Fruit fly (Drosophila melanogaster) whole organism, embryonic: ENCODE measurements around the gene Inx7.
A peak's percentile ranks its signal among the peaks of the same experiment; 100 is the strongest.

ENCODE experiments used
- Aef1 ChIP-seq: fragments of 200-800 bp; sonication (Bioruptor generic); IDR thresholded peaks from 3 replicates; pipeline ENCODE4 v1.3.6; 2022; ENCODE audit warnings: missing biosample characterization, missing genetic modification characterization
- CG11398 ChIP-seq: fragments of 200-800 bp; sonication (Bioruptor generic); optimal IDR thresholded peaks from 2 replicates; lab custom pipeline; 2016; ENCODE audit warnings: missing biosample characterization, missing genetic modification characterization
- CG11560 ChIP-seq: fragments of 200-800 bp; sonication (Bioruptor generic); IDR thresholded peaks from 3 replicates; pipeline ENCODE4 v1.3.6; 2022; ENCODE audit warnings: missing biosample characterization, missing genetic modification characterization
- CG12659 ChIP-seq: fragments of 200-800 bp; sonication (Bioruptor generic); optimal IDR thresholded peaks from 3 replicates; lab custom pipeline; 2017; ENCODE audit warnings: mild to moderate bottlenecking, missing biosample characterization, missing genetic modification reagents, missing genetic modification characterization
- CG13775 ChIP-seq: fragments of 200-800 bp; sonication (Bioruptor generic); optimal IDR thresholded peaks from 3 replicates; lab custom pipeline; 2017; ENCODE audit warnings: missing biosample characterization, mild to moderate bottlenecking, missing genetic modification characterization
- CG15269 ChIP-seq: fragments of 200-800 bp; sonication (Bioruptor generic); optimal IDR thresholded peaks from 2 replicates; lab custom pipeline; 2018; ENCODE audit warnings: missing biosample characterization, mild to moderate bottlenecking, missing genetic modification characterization, moderate library complexity
- CG15696 ChIP-seq: fragments of 200-800 bp; sonication (Bioruptor generic); optimal IDR thresholded peaks from 2 replicates; lab custom pipeline; 2019; ENCODE audit warnings: missing biosample characterization, mild to moderate bottlenecking, missing genetic modification characterization, moderate library complexity
- CG1602 ChIP-seq: fragments of 200-800 bp; sonication (Bioruptor generic); optimal IDR thresholded peaks from 3 replicates; lab custom pipeline; 2016; ENCODE audit warnings: missing biosample characterization, missing genetic modification characterization
- CG17829 ChIP-seq: fragments of 200-800 bp; optimal IDR thresholded peaks from 2 replicates; lab custom pipeline; 2019; ENCODE audit warnings: missing biosample characterization, mild to moderate bottlenecking, missing genetic modification characterization, moderate library complexity
- CG18619 ChIP-seq: fragments of 200-800 bp; sonication (Bioruptor generic); optimal IDR thresholded peaks from 3 replicates; lab custom pipeline; 2017; ENCODE audit warnings: missing biosample characterization, mild to moderate bottlenecking, missing genetic modification characterization
- CG2712 ChIP-seq: fragments of 200-800 bp; optimal IDR thresholded peaks from 3 replicates; lab custom pipeline; 2019; ENCODE audit warnings: missing biosample characterization, mild to moderate bottlenecking, missing genetic modification characterization, moderate library complexity
- CG32767 ChIP-seq: fragments of 200-800 bp; sonication (Bioruptor generic); IDR thresholded peaks from 2 replicates; pipeline ENCODE4 v1.3.6; 2022; ENCODE audit warnings: missing biosample characterization, missing genetic modification characterization
- CG33213 ChIP-seq: fragments of 200-800 bp; sonication (Bioruptor generic); optimal IDR thresholded peaks from 3 replicates; lab custom pipeline; 2016; ENCODE audit warnings: missing biosample characterization, missing genetic modification characterization
- CG3407 ChIP-seq: fragments of 200-800 bp; sonication (Bioruptor generic); optimal IDR thresholded peaks from 2 replicates; lab custom pipeline; 2018; ENCODE audit warnings: missing biosample characterization, mild to moderate bottlenecking, missing genetic modification characterization
- CG34376 ChIP-seq: fragments of 200-800 bp; sonication (Bioruptor generic); optimal IDR thresholded peaks from 2 replicates; lab custom pipeline; 2018; ENCODE audit warnings: missing biosample characterization, mild to moderate bottlenecking, missing genetic modification characterization
- CG6254 ChIP-seq: fragments of 200-800 bp; sonication (Bioruptor generic); optimal IDR thresholded peaks from 3 replicates; lab custom pipeline; 2017; ENCODE audit warnings: mild to moderate bottlenecking, missing biosample characterization, missing genetic modification reagents, missing genetic modification characterization
- CG6272 ChIP-seq: fragments of 200-800 bp; sonication (Bioruptor generic); IDR thresholded peaks from 2 replicates; pipeline ENCODE4 v1.3.6; 2022; ENCODE audit warnings: missing biosample characterization, missing genetic modification characterization
- CG8089 ChIP-seq: fragments of 200-800 bp; sonication (Bioruptor generic); optimal IDR thresholded peaks from 3 replicates; lab custom pipeline; 2016; ENCODE audit warnings: missing biosample characterization, missing genetic modification characterization
- CG8924 ChIP-seq: fragments of 200-800 bp; optimal IDR thresholded peaks from 3 replicates; lab custom pipeline; 2019; ENCODE audit warnings: missing biosample characterization, mild to moderate bottlenecking, missing genetic modification characterization, moderate library complexity
- CG9609 ChIP-seq: fragments of 200-800 bp; sonication (Bioruptor generic); optimal IDR thresholded peaks from 3 replicates; lab custom pipeline; 2016; ENCODE audit warnings: missing biosample characterization, missing genetic modification characterization
- CHES-1-like ChIP-seq: fragments of 200-800 bp; sonication (Bioruptor generic); optimal IDR thresholded peaks from 2 replicates; lab custom pipeline; 2016; ENCODE audit warnings: missing biosample characterization, missing genetic modification characterization
- D ChIP-seq, 2 experiments: fragments of 200-800 bp in 1 of 2; fragments of >200 bp in 1 of 2; sonication (Bioruptor generic) in 1 of 2; optimal IDR thresholded peaks; 2 replicates in 1 of 2; 3 replicates in 1 of 2; lab custom pipeline; 2017; ENCODE audit warnings: mild to moderate bottlenecking in 1 of 2, missing biosample characterization in 1 of 2, missing genetic modification characterization in 1 of 2, missing genetic modification reagents in 1 of 2
- Fer2 ChIP-seq: fragments of 200-800 bp; sonication (Bioruptor generic); optimal IDR thresholded peaks from 2 replicates; lab custom pipeline; 2018; ENCODE audit warnings: missing biosample characterization, mild to moderate bottlenecking, missing genetic modification characterization, moderate library complexity
- Hr3 ChIP-seq: fragments of 200-800 bp; sonication (Bioruptor generic); optimal IDR thresholded peaks from 3 replicates; lab custom pipeline; 2016; ENCODE audit warnings: missing biosample characterization, missing genetic modification characterization
- Lhr ChIP-seq: fragments of 200-800 bp; sonication (Bioruptor generic); optimal IDR thresholded peaks from 3 replicates; lab custom pipeline; 2017; ENCODE audit warnings: mild to moderate bottlenecking, missing biosample characterization, missing genetic modification reagents, missing genetic modification characterization
- MBD-R2 ChIP-seq: fragments of 200-800 bp; sonication (Bioruptor generic); IDR thresholded peaks from 2 replicates; pipeline ENCODE4 v1.3.6; 2022; ENCODE audit warnings: missing biosample characterization, missing genetic modification characterization
- MTF-1 ChIP-seq: fragments of 200-800 bp; sonication (Bioruptor generic); optimal IDR thresholded peaks from 2 replicates; lab custom pipeline; 2018; ENCODE audit warnings: missing biosample characterization, mild to moderate bottlenecking, missing genetic modification characterization, borderline replicate concordance
- Mes4 ChIP-seq: fragments of 200-800 bp; sonication (Bioruptor generic); optimal IDR thresholded peaks from 2 replicates; lab custom pipeline; 2016; ENCODE audit warnings: missing biosample characterization, missing genetic modification characterization
- Pdp1 ChIP-seq, 2 experiments: fragments of 200-800 bp; sonication (Bioruptor generic); optimal IDR thresholded peaks; 3 replicates each; lab custom pipeline; 2016; ENCODE audit warnings: missing biosample characterization in 2 of 2, missing genetic modification characterization in 2 of 2, mild to moderate bottlenecking in 1 of 2, moderate library complexity in 1 of 2
- Scr ChIP-seq: fragments of 200-800 bp; sonication (Bioruptor generic); IDR thresholded peaks from 2 replicates; pipeline ENCODE4 v1.3.6; 2022; ENCODE audit warnings: missing biosample characterization, missing genetic modification characterization; ENCODE audit not compliant: partially characterized antibody
- Sry-β ChIP-seq: fragments of 200-800 bp; sonication (Bioruptor generic); optimal IDR thresholded peaks from 2 replicates; lab custom pipeline; 2018; ENCODE audit warnings: missing biosample characterization, mild to moderate bottlenecking, missing genetic modification characterization, moderate library complexity
- Tbp ChIP-seq: fragments of >200 bp; optimal IDR thresholded peaks from 2 replicates; lab custom pipeline; 2018; ENCODE audit warnings: missing biosample characterization, missing genetic modification characterization
- Trl ChIP-seq, 3 experiments: fragments of >200 bp in 2 of 3; fragments of 200-800 bp in 1 of 3; sonication (Bioruptor generic) in 1 of 3; optimal IDR thresholded peaks; 2 replicates in 1 of 3; 3 replicates in 2 of 3; lab custom pipeline; 2016 to 2017; ENCODE audit warnings: missing biosample characterization in 1 of 3, missing genetic modification characterization in 1 of 3
- bab2 ChIP-seq: fragments of 200-800 bp; sonication (Bioruptor generic); optimal IDR thresholded peaks from 2 replicates; lab custom pipeline; 2016; ENCODE audit warnings: missing biosample characterization, missing genetic modification characterization
- bcd ChIP-seq: fragments of 200-800 bp; sonication (Bioruptor generic); optimal IDR thresholded peaks from 2 replicates; lab custom pipeline; 2017; ENCODE audit warnings: missing biosample characterization, mild to moderate bottlenecking, missing genetic modification characterization
- bsh ChIP-seq, 2 experiments: fragments of 200-800 bp; sonication (Bioruptor generic); optimal IDR thresholded peaks; 2 replicates each; lab custom pipeline; 2017 to 2018; ENCODE audit warnings: mild to moderate bottlenecking in 2 of 2, missing biosample characterization in 2 of 2, missing genetic modification characterization in 2 of 2, moderate library complexity in 1 of 2
- cad ChIP-seq: fragments of >200 bp; optimal IDR thresholded peaks from 2 replicates; lab custom pipeline; 2017; ENCODE audit warnings: missing biosample characterization, missing genetic modification characterization
- cas ChIP-seq: fragments of 200-800 bp; sonication (Bioruptor generic); IDR thresholded peaks from 2 replicates; pipeline ENCODE4 v1.3.6; 2022; ENCODE audit warnings: missing biosample characterization, missing genetic modification characterization
- cato ChIP-seq: fragments of 200-800 bp; sonication (Bioruptor generic); optimal IDR thresholded peaks from 2 replicates; lab custom pipeline; 2016; ENCODE audit warnings: missing biosample characterization, missing genetic modification characterization, borderline replicate concordance
- chinmo ChIP-seq: fragments of 200-800 bp; sonication (Bioruptor generic); IDR thresholded peaks from 4 replicates; pipeline ENCODE4 v1.3.6; 2022; ENCODE audit warnings: missing biosample characterization, missing genetic modification characterization; ENCODE audit not compliant: partially characterized antibody
- eyg ChIP-seq: fragments of 200-800 bp; sonication (Bioruptor generic); optimal IDR thresholded peaks from 3 replicates; lab custom pipeline; 2016; ENCODE audit warnings: missing biosample characterization, missing genetic modification characterization
- fru ChIP-seq: fragments of >200 bp; optimal IDR thresholded peaks from 2 replicates; lab custom pipeline; 2017
- ftz-f1 ChIP-seq: fragments of 200-800 bp; sonication (Bioruptor generic); optimal IDR thresholded peaks from 2 replicates; lab custom pipeline; 2016; ENCODE audit warnings: missing biosample characterization, missing genetic modification characterization
- grn ChIP-seq: fragments of 200-800 bp; sonication (Bioruptor generic); optimal IDR thresholded peaks from 3 replicates; lab custom pipeline; 2017; ENCODE audit warnings: missing biosample characterization, missing genetic modification characterization
- her ChIP-seq: fragments of 200-800 bp; sonication (Bioruptor generic); optimal IDR thresholded peaks from 2 replicates; lab custom pipeline; 2016; ENCODE audit warnings: missing biosample characterization, missing genetic modification characterization
- kah ChIP-seq: fragments of 200-800 bp; sonication (Bioruptor generic); optimal IDR thresholded peaks from 2 replicates; lab custom pipeline; 2018; ENCODE audit warnings: missing biosample characterization, mild to moderate bottlenecking, missing genetic modification characterization
- pum ChIP-seq: fragments of 200-800 bp; sonication (Bioruptor generic); optimal IDR thresholded peaks from 2 replicates; lab custom pipeline; 2016; ENCODE audit warnings: missing biosample characterization, missing genetic modification characterization
- sd ChIP-seq: fragments of 200-800 bp; sonication (Bioruptor generic); optimal IDR thresholded peaks from 3 replicates; lab custom pipeline; 2018; ENCODE audit warnings: missing biosample characterization, mild to moderate bottlenecking, missing genetic modification characterization, moderate library complexity
- tgo ChIP-seq: fragments of 200-800 bp; sonication (Bioruptor generic); IDR thresholded peaks from 3 replicates; pipeline ENCODE4 v1.3.6; 2022; ENCODE audit warnings: missing biosample characterization, missing genetic modification characterization
- twi ChIP-seq: fragments of 200-800 bp; optimal IDR thresholded peaks from 2 replicates; lab custom pipeline; 2019; ENCODE audit warnings: missing biosample characterization, mild to moderate bottlenecking, missing genetic modification characterization, moderate library complexity
- tx ChIP-seq: fragments of 200-800 bp; sonication (Bioruptor generic); optimal IDR thresholded peaks from 2 replicates; lab custom pipeline; 2016; ENCODE audit warnings: missing biosample characterization, missing genetic modification characterization

The Inx7 gene

dm6 chrX:6982054-6982453 is 11.4 kb downstream of the Inx7 start (continued):
- TF ChIP-seq ftz-f1 (GFP tag; lab: Kevin White, UChicago) (no peak), bsh (GFP tag; optimal IDR thresholded peaks at IDR 0.05; lab: Kevin White, UChicago) (peak in 1 of 2 experiments; percentile 62), bcd (GFP tag; lab: Kevin White, UChicago) (no peak), CG34376 (no peak), pum (no peak), Trl (optimal IDR thresholded peaks at IDR 0.05; lab: Kevin White, UChicago) (peak in 1 of 2 experiments; percentile 55), Trl (GFP tag; optimal IDR thresholded peaks at IDR 0.05; lab: Kevin White, UChicago) (no peak), CG3407 (GFP tag; lab: Kevin White, UChicago) (no peak), CG17829 (tag; lab: Kevin White, UChicago) (peak; percentile 44), tx (GFP tag; lab: Kevin White, UChicago) (no peak), Mes4 (GFP tag; lab: Kevin White, UChicago) (no peak), Hr3 (peak; percentile 29), CG15696 (tag; lab: Kevin White, UChicago) (peak; percentile 34), fru (lab: Kevin White, UChicago) (no peak), CG9609 (peak; percentile 38), grn (GFP tag; lab: Kevin White, UChicago) (no peak), CG12659 (GFP tag; lab: Kevin White, UChicago) (peak; percentile 16), MBD-R2 (GFP tag; lab: Robert Waterston, UW) (no peak), Pdp1 (GFP tag; optimal IDR thresholded peaks at IDR 0.05; lab: Kevin White, UChicago) (no peak), MTF-1 (GFP tag; lab: Kevin White, UChicago) (no peak), eyg (GFP tag; lab: Kevin White, UChicago) (no peak), chinmo (GFP tag; lab: Robert Waterston, UW) (no peak), CG6272 (GFP tag; lab: Robert Waterston, UW) (no peak), CG8924 (tag; lab: Kevin White, UChicago) (no peak), Sry-β (GFP tag; lab: Kevin White, UChicago) (peak; percentile 0), CG11560 (no peak), Lhr (GFP tag; lab: Kevin White, UChicago) (no peak), sd (tag; lab: Kevin White, UChicago) (no peak), Tbp (GFP tag; lab: Kevin White, UChicago) (no peak), CG13775 (GFP tag; lab: Kevin White, UChicago) (peak; percentile 24), D (optimal IDR thresholded peaks at IDR 0.05; lab: Kevin White, UChicago) (no peak), D (GFP tag; optimal IDR thresholded peaks at IDR 0.05; lab: Kevin White, UChicago) (peak; percentile 35), kah (GFP tag; lab: Kevin White, UChicago) (no peak), tgo (no peak), Fer2 (tag; lab: Kevin White, UChicago) (no peak), CG32767 (GFP tag; lab: Robert Waterston, UW) (no peak), bab2 (no peak), CG2712 (tag; lab: Kevin White, UChicago) (peak; percentile 64), CG1602 (no peak), cad (GFP tag; lab: Kevin White, UChicago) (no peak), her (no peak), CG18619 (GFP tag; lab: Kevin White, UChicago) (no peak), cato (GFP tag; lab: Kevin White, UChicago) (no peak), CHES-1-like (GFP tag; lab: Kevin White, UChicago) (no peak), twi (tag; lab: Kevin White, UChicago) (no peak), Aef1 (GFP tag; lab: Robert Waterston, UW) (no peak), CG6254 (GFP tag; lab: Kevin White, UChicago) (peak; percentile 7), CG8089 (GFP tag; lab: Kevin White, UChicago) (no peak), Scr (no peak), CG11398 (no peak), cas (no peak), CG15269 (tag; lab: Kevin White, UChicago) (peak; percentile 31), CG33213 (no peak)
